Worm (Caenorhabditis elegans) whole organism, L1 larva: ENCODE data around the gene F01E11.3.

Source experiments
- alr-1 ChIP-seq: fragments of 200-800 bp; sonication (Bioruptor generic); optimal IDR thresholded peaks from 2 replicates; lab custom pipeline; 2018; ENCODE audit warnings: borderline replicate concordance, mild to moderate bottlenecking, missing genetic modification characterization, missing compliant biosample characterization
- dsc-1 ChIP-seq: sonication (generic microtip); optimal IDR thresholded peaks from 2 replicates; lab custom pipeline; 2016; ENCODE audit warnings: mild to moderate bottlenecking, missing genetic modification characterization, missing compliant biosample characterization

ce11 chrX:6963842-6964241 lies 3.3 kb upstream of the F01E11.3 start:
- TF ChIP-seq alr-1 (tag; lab: Kevin White, UChicago), result no peak
- TF ChIP-seq dsc-1 (tag; lab: Kevin White, UChicago), result no peak
